Worm (Caenorhabditis elegans): ENCODE results near the gene slc-17.1.
A peak's percentile ranks its signal among the peaks of the same experiment; 100 is the strongest.

Gene slc-17.1

ce11 chrX:17420585-17421459 lies 43.9 kb downstream of the slc-17.1 start:
- TF ChIP-seq Y22D7AL.16 (tag; optimal IDR thresholded peaks at IDR 0.05) (no peak), nhr-11 (tag; optimal IDR thresholded peaks at IDR 0.05) (no peak), tbx-2 (tag; optimal IDR thresholded peaks at IDR 0.05) (no peak), pha-4 (tag; optimal IDR thresholded peaks at IDR 0.05) (no peak), unc-55 (GFP tag; optimal IDR thresholded peaks at IDR 0.05) (no peak), sdc-2 (tag; optimal IDR thresholded peaks at IDR 0.05) (peak; percentile 4), ref-2 (tag; optimal IDR thresholded peaks at IDR 0.05) (no peak), ceh-24 (tag; optimal IDR thresholded peaks at IDR 0.05) (no peak), hlh-13 (GFP tag; optimal IDR thresholded peaks at IDR 0.05) (no peak), elt-4 (tag; optimal IDR thresholded peaks at IDR 0.05) (peak; percentile 31)

ce11 chrX:17419813-17420584 lies 44.7 kb downstream of the slc-17.1 start:
- no peak for TF ChIP-seq mec-3 (tag; optimal IDR thresholded peaks at IDR 0.05; ENCODE audit: borderline replicate concordance)
- no peak for TF ChIP-seq nhr-232 (tag; optimal IDR thresholded peaks at IDR 0.05)
- TF ChIP-seq unc-86 (tag; optimal IDR thresholded peaks at IDR 0.05): no peak
- TF ChIP-seq tbx-2 (tag; optimal IDR thresholded peaks at IDR 0.05): no peak
- TF ChIP-seq ceh-2 (tag; optimal IDR thresholded peaks at IDR 0.05): no peak
- no peak for TF ChIP-seq syd-9 (tag; optimal IDR thresholded peaks at IDR 0.05)
- no peak for TF ChIP-seq T23F11.4 (GFP tag; optimal IDR thresholded peaks at IDR 0.05)
- TF ChIP-seq hlh-30 (tag; optimal IDR thresholded peaks at IDR 0.05; ENCODE audit: insufficient read depth): no peak
- TF ChIP-seq ceh-30 (tag; optimal IDR thresholded peaks at IDR 0.05): no peak
- no peak for TF ChIP-seq K02D7.2 (tag; optimal IDR thresholded peaks at IDR 0.05)

- TF ChIP-seq rnt-1 (tag; optimal IDR thresholded peaks at IDR 0.05): no peak
- TF ChIP-seq fkh-6 (tag; optimal IDR thresholded peaks at IDR 0.05): no peak
- TF ChIP-seq unc-3 (GFP tag; conservative IDR thresholded peaks at IDR 0.05): no peak
- no peak for TF ChIP-seq unc-3 (tag; optimal IDR thresholded peaks at IDR 0.05)
- TF ChIP-seq zip-5 (tag; optimal IDR thresholded peaks at IDR 0.05): no peak
- no peak for TF ChIP-seq nhr-11 (tag; optimal IDR thresholded peaks at IDR 0.05)
- TF ChIP-seq ceh-19 (GFP tag; optimal IDR thresholded peaks at IDR 0.05): no peak
- no peak for TF ChIP-seq nhr-232 (tag; optimal IDR thresholded peaks at IDR 0.05)
- no peak for TF ChIP-seq nfya-1 (tag; optimal IDR thresholded peaks at IDR 0.05)
- no peak for TF ChIP-seq mec-3 (tag; optimal IDR thresholded peaks at IDR 0.05; ENCODE audit: borderline replicate concordance)
- no peak for TF ChIP-seq hlh-6 (tag; optimal IDR thresholded peaks at IDR 0.05)
- no peak for TF ChIP-seq ahr-1 (tag; optimal IDR thresholded peaks at IDR 0.05)
These were observed 47.1 kb downstream of the slc-17.1 start for ce11 chrX:17417505-17418004.

ce11 chrX:17413868-17414267 lies 50.8 kb downstream of the slc-17.1 start, which contains the start of gene crb-1:
crb-1 (minus strand) TSS chrX:17414014.
- no peak for TF ChIP-seq eyg-1 (tag; optimal IDR thresholded peaks at IDR 0.05)
- TF ChIP-seq pat-9 (tag; optimal IDR thresholded peaks at IDR 0.05): no peak
- no peak for TF ChIP-seq C08G9.2 (tag; optimal IDR thresholded peaks at IDR 0.05)
- TF ChIP-seq T23F11.4 (GFP tag; optimal IDR thresholded peaks at IDR 0.05): no peak
- TF ChIP-seq ahr-1 (tag; optimal IDR thresholded peaks at IDR 0.05): no peak
- TF ChIP-seq sox-4 (tag; optimal IDR thresholded peaks at IDR 0.05): no peak
- TF ChIP-seq nhr-232 (tag; optimal IDR thresholded peaks at IDR 0.05): no peak
- no peak for TF ChIP-seq pax-1 (tag; optimal IDR thresholded peaks at IDR 0.05)
- TF ChIP-seq zip-5 (tag; optimal IDR thresholded peaks at IDR 0.05): no peak
- no peak for TF ChIP-seq nfya-1 (tag; optimal IDR thresholded peaks at IDR 0.05)
- TF ChIP-seq ceh-19 (GFP tag; optimal IDR thresholded peaks at IDR 0.05): no peak
- TF ChIP-seq sox-2 (GFP tag; IDR thresholded peaks at IDR 0.05): no peak
- no peak for TF ChIP-seq ets-4 (tag; optimal IDR thresholded peaks at IDR 0.05)
- no peak for TF ChIP-seq dmd-4 (tag; optimal IDR thresholded peaks at IDR 0.05; ENCODE audit: borderline replicate concordance)
- no peak for TF ChIP-seq lim-6 (tag; optimal IDR thresholded peaks at IDR 0.05)
- no peak for TF ChIP-seq ceh-18 (tag; optimal IDR thresholded peaks at IDR 0.05)
- TF ChIP-seq ztf-16 (tag; optimal IDR thresholded peaks at IDR 0.05): no peak
- TF ChIP-seq unc-3 (GFP tag; conservative IDR thresholded peaks at IDR 0.05): no peak
- TF ChIP-seq unc-3 (tag; optimal IDR thresholded peaks at IDR 0.05): no peak
- no peak for TF ChIP-seq elt-2 (tag; optimal IDR thresholded peaks at IDR 0.05)
